Fruit fly (Drosophila melanogaster) whole organism, adult: ENCODE measurements around the gene lz.

Experiments used
- CG11617 ChIP-seq: fragments of 200-800 bp; sonication (Bioruptor generic); optimal IDR thresholded peaks from 2 replicates; lab custom pipeline; 2017; ENCODE audit warnings: mild to moderate bottlenecking, missing biosample characterization, missing genetic modification reagents, missing genetic modification characterization
- CG12768 ChIP-seq: fragments of 200-800 bp; sonication (Bioruptor generic); optimal IDR thresholded peaks from 2 replicates; lab custom pipeline; 2017; ENCODE audit warnings: missing biosample characterization, missing genetic modification characterization, mild to moderate bottlenecking, moderate library complexity, missing genetic modification reagents
- CG14711 ChIP-seq: fragments of 200-800 bp; sonication (Bioruptor generic); optimal IDR thresholded peaks from 2 replicates; lab custom pipeline; 2018; ENCODE audit warnings: missing biosample characterization, mild to moderate bottlenecking, missing genetic modification characterization, moderate library complexity
- CG1620 ChIP-seq: fragments of 200-800 bp; sonication (Bioruptor generic); optimal IDR thresholded peaks from 2 replicates; lab custom pipeline; 2016; ENCODE audit warnings: missing biosample characterization, missing genetic modification characterization
- CG33017 ChIP-seq: fragments of 200-800 bp; sonication (Bioruptor generic); optimal IDR thresholded peaks from 2 replicates; lab custom pipeline; 2018; ENCODE audit warnings: missing biosample characterization, mild to moderate bottlenecking, missing genetic modification characterization, moderate library complexity
- CG5204 ChIP-seq: fragments of 200-800 bp; sonication (Bioruptor generic); optimal IDR thresholded peaks from 2 replicates; lab custom pipeline; 2016; ENCODE audit warnings: missing biosample characterization, missing genetic modification characterization
- CG7045 ChIP-seq: fragments of 200-800 bp; sonication (Bioruptor generic); optimal IDR thresholded peaks from 2 replicates; lab custom pipeline; 2017; ENCODE audit warnings: missing biosample characterization, mild to moderate bottlenecking, missing genetic modification characterization
- CG7101 ChIP-seq: fragments of 200-800 bp; sonication (Bioruptor generic); optimal IDR thresholded peaks from 2 replicates; lab custom pipeline; 2018; ENCODE audit warnings: missing biosample characterization, mild to moderate bottlenecking, missing genetic modification characterization, moderate library complexity
- Clk ChIP-seq: fragments of 200-800 bp; sonication (Bioruptor generic); optimal IDR thresholded peaks from 2 replicates; lab custom pipeline; 2017; ENCODE audit warnings: missing biosample characterization, missing genetic modification characterization
- Crg-1 ChIP-seq: fragments of 200-800 bp; sonication (Bioruptor generic); optimal IDR thresholded peaks from 2 replicates; lab custom pipeline; 2016; ENCODE audit warnings: missing biosample characterization, missing genetic modification characterization
- Hr96 ChIP-seq: fragments of 200-800 bp; sonication (Bioruptor generic); optimal IDR thresholded peaks from 2 replicates; lab custom pipeline; 2016; ENCODE audit warnings: missing biosample characterization, missing genetic modification characterization
- Mnt ChIP-seq: fragments of 200-800 bp; sonication (Bioruptor generic); optimal IDR thresholded peaks from 2 replicates; lab custom pipeline; 2016; ENCODE audit warnings: missing biosample characterization, mild to moderate bottlenecking, missing genetic modification characterization
- bab1 ChIP-seq: fragments of 200-800 bp; sonication (Bioruptor generic); optimal IDR thresholded peaks from 3 replicates; lab custom pipeline; 2019; ENCODE audit warnings: missing biosample characterization, mild to moderate bottlenecking, missing genetic modification characterization, moderate library complexity
- cic ChIP-seq: fragments of 200-800 bp; sonication (Bioruptor generic); optimal IDR thresholded peaks from 2 replicates; lab custom pipeline; 2017; ENCODE audit warnings: missing biosample characterization, mild to moderate bottlenecking, missing genetic modification characterization, moderate library complexity
- cnc ChIP-seq, 2 experiments: fragments of >200 bp; optimal IDR thresholded peaks; 2 replicates each; lab custom pipeline; 2017
- kay ChIP-seq: fragments of 200-800 bp; sonication (Bioruptor generic); peaks from one replicate; lab custom pipeline; 2016; ENCODE audit warnings: missing biosample characterization, missing genetic modification characterization, borderline replicate concordance
- ovo ChIP-seq: fragments of 200-800 bp; sonication (Bioruptor generic); optimal IDR thresholded peaks from 2 replicates; lab custom pipeline; 2016; ENCODE audit warnings: missing biosample characterization, missing genetic modification characterization
- pad ChIP-seq: fragments of 200-800 bp; sonication (Bioruptor generic); optimal IDR thresholded peaks from 3 replicates; lab custom pipeline; 2017; ENCODE audit warnings: missing biosample characterization, missing genetic modification characterization, mild to moderate bottlenecking, moderate library complexity, missing genetic modification reagents
- tj ChIP-seq: fragments of 200-800 bp; sonication (Bioruptor generic); optimal IDR thresholded peaks from 3 replicates; lab custom pipeline; 2017; ENCODE audit warnings: missing biosample characterization, mild to moderate bottlenecking, missing genetic modification characterization, moderate library complexity
- toe ChIP-seq: fragments of 200-800 bp; sonication (Bioruptor generic); optimal IDR thresholded peaks from 2 replicates; lab custom pipeline; 2016; ENCODE audit warnings: missing biosample characterization, missing genetic modification characterization

The lz gene

dm6 chrX:9250161-9250831, 34.2 kb upstream of the lz start, which contains the start of gene CG17754:
CG17754 (plus strand) TSS chrX:9250420.
- TF ChIP-seq kay (GFP tag; lab: Kevin White, UChicago) (no peak), ovo (GFP tag; lab: Kevin White, UChicago) (peak; percentile 4), bab1 (peak; percentile 65), Crg-1 (no peak), CG11617 (GFP tag; lab: Kevin White, UChicago) (peak; percentile 2), tj (GFP tag; lab: Kevin White, UChicago) (peak; percentile 30), Clk (GFP tag; lab: Kevin White, UChicago) (no peak), CG1620 (GFP tag; lab: Kevin White, UChicago) (peak; percentile 17), Hr96 (GFP tag; lab: Kevin White, UChicago) (no peak), Mnt (peak; percentile 46), pad (GFP tag; lab: Kevin White, UChicago) (no peak), toe (GFP tag; lab: Kevin White, UChicago) (no peak), CG12768 (GFP tag; lab: Kevin White, UChicago) (no peak), CG7045 (GFP tag; lab: Kevin White, UChicago) (no peak), CG7101 (peak; percentile 11), cic (GFP tag; lab: Kevin White, UChicago) (no peak)

dm6 chrX:9251212-9251877, 33.1 kb upstream of the lz start:
- peak; percentile 30 for TF ChIP-seq tj (GFP tag; lab: Kevin White, UChicago)
- peak; percentile 22 for TF ChIP-seq CG14711
- no peak for TF ChIP-seq Clk (GFP tag; lab: Kevin White, UChicago)
- no peak for TF ChIP-seq Hr96 (GFP tag; lab: Kevin White, UChicago)
- TF ChIP-seq cic (GFP tag; lab: Kevin White, UChicago), result no peak
- no peak for TF ChIP-seq cnc (optimal IDR thresholded peaks at IDR 0.05; lab: Kevin White, UChicago)
- no peak for TF ChIP-seq Crg-1
- peak; percentile 17 for TF ChIP-seq ovo (GFP tag; lab: Kevin White, UChicago)
- no peak for TF ChIP-seq CG7045 (GFP tag; lab: Kevin White, UChicago)
- TF ChIP-seq Mnt, result peak; percentile 40
- TF ChIP-seq kay (GFP tag; lab: Kevin White, UChicago), result no peak
- TF ChIP-seq CG11617 (GFP tag; lab: Kevin White, UChicago), result peak; percentile 37
- no peak for TF ChIP-seq CG12768 (GFP tag; lab: Kevin White, UChicago)
- no peak for TF ChIP-seq CG1620 (GFP tag; lab: Kevin White, UChicago)
- no peak for TF ChIP-seq pad (GFP tag; lab: Kevin White, UChicago)
- TF ChIP-seq toe (GFP tag; lab: Kevin White, UChicago), result no peak
- peak; percentile 37 for TF ChIP-seq bab1
- peak; percentile 26 for TF ChIP-seq CG33017
- peak; percentile 32 for TF ChIP-seq CG7101
- peak; percentile 21 for TF ChIP-seq CG5204

dm6 chrX:9252051-9252708, 32.3 kb upstream of the lz start:
- no peak for TF ChIP-seq CG1620 (GFP tag; lab: Kevin White, UChicago)
- no peak for TF ChIP-seq Mnt
- TF ChIP-seq tj (GFP tag; lab: Kevin White, UChicago), result no peak
- no peak for TF ChIP-seq bab1
- no peak for TF ChIP-seq Hr96 (GFP tag; lab: Kevin White, UChicago)
- TF ChIP-seq pad (GFP tag; lab: Kevin White, UChicago), result no peak
- TF ChIP-seq CG5204, result no peak
- TF ChIP-seq CG14711, result no peak
- no peak for TF ChIP-seq CG33017
- no peak for TF ChIP-seq Clk (GFP tag; lab: Kevin White, UChicago)
- no peak for TF ChIP-seq toe (GFP tag; lab: Kevin White, UChicago)

dm6 chrX:9255021-9255420, 29.4 kb upstream of the lz start:
- TF ChIP-seq Clk (GFP tag; lab: Kevin White, UChicago) (no peak), Hr96 (GFP tag; lab: Kevin White, UChicago) (no peak), Mnt (no peak), Crg-1 (no peak), CG12768 (GFP tag; lab: Kevin White, UChicago) (no peak), kay (GFP tag; lab: Kevin White, UChicago) (no peak), pad (GFP tag; lab: Kevin White, UChicago) (no peak), toe (GFP tag; lab: Kevin White, UChicago) (no peak), cnc (optimal IDR thresholded peaks at IDR 0.05; lab: Kevin White, UChicago) (no peak), CG7101 (no peak)

dm6 chrX:9255964-9256520, 28.4 kb upstream of the lz start, which contains the start of gene ric8a:
ric8a (plus strand) TSS chrX:9256168.
- no peak for TF ChIP-seq toe (GFP tag; lab: Kevin White, UChicago)
- peak; percentile 19 for TF ChIP-seq Mnt
- no peak for TF ChIP-seq CG5204
- TF ChIP-seq cnc (optimal IDR thresholded peaks at IDR 0.05; lab: Kevin White, UChicago), result no peak
- peak; percentile 7 for TF ChIP-seq tj (GFP tag; lab: Kevin White, UChicago)
- peak; percentile 4 for TF ChIP-seq CG11617 (GFP tag; lab: Kevin White, UChicago)
- TF ChIP-seq CG14711, result peak; percentile 20
